Fruit fly (Drosophila melanogaster) whole organism, embryonic: ENCODE measurements around the gene Ir20a.

ENCODE experiments used
- CG10274 ChIP-seq: fragments of 200-800 bp; sonication (Bioruptor generic); optimal IDR thresholded peaks from 3 replicates; lab custom pipeline; 2017; ENCODE audit warnings: missing biosample characterization, mild to moderate bottlenecking, missing genetic modification characterization
- CG11504 ChIP-seq: fragments of 200-800 bp; sonication (Bioruptor generic); optimal IDR thresholded peaks from 3 replicates; lab custom pipeline; 2019; ENCODE audit warnings: missing biosample characterization, mild to moderate bottlenecking, missing genetic modification characterization, moderate library complexity
- CG12155 ChIP-seq: fragments of 200-800 bp; sonication (Bioruptor generic); optimal IDR thresholded peaks from 3 replicates; lab custom pipeline; 2016; ENCODE audit warnings: missing biosample characterization, missing genetic modification characterization
- CG13287 ChIP-seq: fragments of 200-800 bp; sonication (Bioruptor generic); IDR thresholded peaks from 2 replicates; pipeline ENCODE4 v1.3.6; 2022; ENCODE audit warnings: missing biosample characterization, missing genetic modification characterization; ENCODE audit not compliant: partially characterized antibody
- CG31441 ChIP-seq: fragments of 200-800 bp; sonication (Bioruptor generic); IDR thresholded peaks from 2 replicates; pipeline ENCODE4 v1.3.6; 2022; ENCODE audit warnings: missing biosample characterization, missing genetic modification characterization
- CG9437 ChIP-seq: fragments of 200-800 bp; sonication (Bioruptor generic); optimal IDR thresholded peaks from 2 replicates; lab custom pipeline; 2018; ENCODE audit warnings: missing biosample characterization, mild to moderate bottlenecking, missing genetic modification characterization
- Chrac-16 ChIP-seq: fragments of 200-800 bp; sonication (Bioruptor generic); optimal IDR thresholded peaks from 3 replicates; lab custom pipeline; 2016; ENCODE audit warnings: missing biosample characterization, missing genetic modification characterization
- Deaf1 ChIP-seq: fragments of 200-800 bp; optimal IDR thresholded peaks from 3 replicates; lab custom pipeline; 2019; ENCODE audit warnings: missing biosample characterization, mild to moderate bottlenecking, missing genetic modification characterization, moderate library complexity
- Doc3 ChIP-seq: fragments of 200-800 bp; sonication (Bioruptor generic); IDR thresholded peaks from 3 replicates; pipeline ENCODE4 v1.3.6; 2022; ENCODE audit warnings: missing biosample characterization, missing genetic modification characterization; ENCODE audit not compliant: partially characterized antibody
- Dp ChIP-seq: fragments of 200-800 bp; sonication (Bioruptor generic); optimal IDR thresholded peaks from 2 replicates; lab custom pipeline; 2018; ENCODE audit warnings: missing biosample characterization, mild to moderate bottlenecking, missing genetic modification characterization, moderate library complexity
- Ets65A ChIP-seq: fragments of 200-800 bp; sonication (Bioruptor generic); peaks from one replicate; lab custom pipeline; 2016; ENCODE audit warnings: missing biosample characterization, missing genetic modification characterization
- Nf-YB ChIP-seq: fragments of 200-800 bp; sonication (Bioruptor generic); optimal IDR thresholded peaks from 3 replicates; lab custom pipeline; 2019; ENCODE audit warnings: missing biosample characterization, mild to moderate bottlenecking, missing genetic modification characterization, moderate library complexity
- Nf-YC ChIP-seq: fragments of 200-800 bp; optimal IDR thresholded peaks from 3 replicates; lab custom pipeline; 2019; ENCODE audit warnings: missing biosample characterization, mild to moderate bottlenecking, missing genetic modification characterization, moderate library complexity
- Usf ChIP-seq: fragments of 200-800 bp; sonication (Bioruptor generic); optimal IDR thresholded peaks from 2 replicates; lab custom pipeline; 2017; ENCODE audit warnings: missing genotype, missing biosample characterization, missing genetic modification characterization
- al ChIP-seq: fragments of 200-800 bp; sonication (Bioruptor generic); IDR thresholded peaks from 2 replicates; pipeline ENCODE4 v1.3.6; 2022; ENCODE audit warnings: missing biosample characterization, missing genetic modification characterization
- jing ChIP-seq: fragments of 200-800 bp; sonication (Bioruptor generic); optimal IDR thresholded peaks from 2 replicates; lab custom pipeline; 2018; ENCODE audit warnings: missing biosample characterization, mild to moderate bottlenecking, missing genetic modification characterization
- mam ChIP-seq: fragments of 200-800 bp; sonication (Bioruptor generic); optimal IDR thresholded peaks from 3 replicates; lab custom pipeline; 2016; ENCODE audit warnings: missing biosample characterization, missing genetic modification characterization

Ir20a gene

DNA sequence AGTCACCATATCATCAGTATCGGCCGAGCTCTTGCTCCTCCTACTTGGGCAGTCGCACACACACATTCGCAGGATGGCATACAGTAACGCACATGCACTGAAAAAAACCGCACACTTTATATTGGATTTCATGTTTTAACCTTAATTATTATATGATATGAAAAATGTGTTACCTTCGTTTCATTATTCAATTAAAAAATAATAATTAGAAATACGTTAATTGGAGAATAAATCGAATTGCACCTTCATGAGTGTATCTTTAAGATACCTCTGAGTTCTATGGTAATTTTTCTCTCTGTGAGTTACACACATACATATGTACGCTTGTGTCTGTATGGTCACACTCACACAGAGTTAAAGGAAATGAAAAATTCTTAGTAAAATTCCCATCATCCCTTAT is 18.3 kb upstream of the Ir20a start (continued):
- TF ChIP-seq CG31441 (GFP tag; lab: Robert Waterston, UW) = peak; percentile 41; the same call in 1 of the 2 replicates
- no peak for TF ChIP-seq Doc3 (GFP tag; lab: Robert Waterston, UW)
- no peak for TF ChIP-seq mam (GFP tag; lab: Kevin White, UChicago)

DNA sequence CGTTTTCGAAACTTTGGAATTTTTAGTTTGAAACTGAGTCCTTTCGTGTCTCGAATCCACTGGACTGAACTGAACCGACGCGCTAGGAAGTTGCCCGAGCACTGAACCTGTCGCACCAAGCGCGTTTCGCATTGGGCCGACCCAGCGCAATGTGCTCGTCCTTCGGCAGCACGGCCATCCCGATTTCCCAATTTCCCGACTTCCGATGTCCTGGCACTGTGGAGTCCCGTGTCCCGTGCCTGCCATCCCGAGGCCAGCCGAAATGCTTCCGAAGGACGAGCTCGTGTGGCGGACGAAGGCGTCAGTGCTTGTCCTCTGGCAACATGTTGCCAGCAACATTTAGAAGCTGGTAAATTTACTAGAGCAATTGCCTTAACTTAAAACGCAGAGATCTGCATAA is 21.1 kb downstream of the Ir20a start, which contains the start of gene DIP-beta:
Gene DIP-beta, minus strand, starts transcription at position 107 of the 400 bp plus-strand sequence.
- TF ChIP-seq CG13287 (GFP tag; lab: Robert Waterston, UW) (no peak), CG12155 (GFP tag; lab: Kevin White, UChicago) (no peak), Deaf1 (tag; lab: Kevin White, UChicago) (peak; percentile 97), Nf-YB (peak; percentile 58), jing (GFP tag; lab: Kevin White, UChicago) (peak; percentile 30), Usf (GFP tag; lab: Kevin White, UChicago) (no peak), CG11504 (tag; lab: Kevin White, UChicago) (peak; percentile 98), Ets65A (peak; percentile 40), Nf-YC (tag; lab: Kevin White, UChicago) (peak; percentile 90)

DNA sequence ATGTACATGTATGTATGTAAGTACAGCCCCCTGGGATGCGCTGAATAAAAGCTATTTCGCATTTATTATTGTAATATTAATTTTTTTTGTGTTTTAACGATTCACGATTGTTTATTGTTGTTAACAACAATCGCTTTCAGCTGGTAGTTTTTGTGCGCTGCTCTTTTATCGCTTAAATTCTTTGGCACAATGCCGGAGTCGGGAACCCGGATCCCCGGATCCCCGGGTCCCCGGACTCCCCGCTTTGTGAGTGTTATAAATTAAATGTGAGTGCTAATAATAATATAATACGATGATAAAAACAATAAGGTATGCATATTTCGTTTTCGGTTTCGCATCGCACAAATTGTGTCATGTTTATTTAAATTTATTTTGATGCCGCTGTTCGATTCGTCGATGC is 38.1 kb downstream of the Ir20a start:
- TF ChIP-seq Dp (GFP tag; lab: Kevin White, UChicago) = no peak

DNA sequence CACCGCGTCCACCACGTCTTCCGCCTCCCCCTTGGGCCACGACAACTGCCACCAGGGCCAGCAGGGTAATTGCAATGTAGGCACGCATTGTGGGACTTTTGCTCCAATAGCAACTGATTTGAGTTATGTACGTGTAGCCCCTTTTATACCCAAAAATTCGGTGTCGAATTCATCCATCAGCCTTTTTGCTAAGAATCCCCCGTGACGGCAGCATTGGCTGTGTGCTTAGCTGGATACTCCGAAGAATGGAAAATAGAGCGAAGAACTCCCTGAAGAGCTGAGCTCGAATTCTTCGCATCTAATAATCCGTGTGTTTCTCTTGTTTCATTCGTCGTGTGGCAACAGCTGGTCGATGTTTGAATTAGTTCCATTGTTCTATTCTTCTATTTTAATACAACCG is 49.6 kb downstream of the Ir20a start, which contains the start of gene CG10918:
Gene CG10918, minus strand, starts transcription at position 101 of the 400 bp plus-strand sequence.
- TF ChIP-seq al (GFP tag; lab: Robert Waterston, UW) (no peak), CG9437 (GFP tag; lab: Kevin White, UChicago) (no peak), CG10274 (no peak), Chrac-16 (no peak)
